Fruit fly (Drosophila melanogaster): ENCODE measurements around the gene orb2.

The orb2 gene

dm6 chr3L:8912332-8912731 lies 41.9 kb downstream of the orb2 start, which contains the start of the genes Tsp66E and mfr (continued):
- TF ChIP-seq Dref (GFP tag; IDR thresholded peaks at IDR 0.05): no peak
- TF ChIP-seq Hmr (GFP tag; optimal IDR thresholded peaks at IDR 0.05): peak; percentile 31
- peak; percentile 75 for TF ChIP-seq CG5180 (GFP tag; optimal IDR thresholded peaks at IDR 0.05)
- TF ChIP-seq CG15601 (tag; optimal IDR thresholded peaks at IDR 0.05): no peak
- no peak for TF ChIP-seq CG1647 (GFP tag; optimal IDR thresholded peaks at IDR 0.05)
- TF ChIP-seq CG14441 (GFP tag; IDR thresholded peaks at IDR 0.05): no peak
- TF ChIP-seq E2f1 (GFP tag; IDR thresholded peaks at IDR 0.05): no peak
- TF ChIP-seq Dp (GFP tag; optimal IDR thresholded peaks at IDR 0.05): peak; percentile 3
- peak; percentile 24 for TF ChIP-seq CG6765 (GFP tag; optimal IDR thresholded peaks at IDR 0.05)
- no peak for TF ChIP-seq fd96Cb (tag; optimal IDR thresholded peaks at IDR 0.05)
- TF ChIP-seq CG4820 (GFP tag; optimal IDR thresholded peaks at IDR 0.05): no peak
- TF ChIP-seq CG34376 (GFP tag; optimal IDR thresholded peaks at IDR 0.05): peak; percentile 21
- no peak for TF ChIP-seq CG32767 (GFP tag; IDR thresholded peaks at IDR 0.05)
- TF ChIP-seq CG3847 (GFP tag; IDR thresholded peaks at IDR 0.05): no peak
- no peak for TF ChIP-seq tgo (GFP tag; IDR thresholded peaks at IDR 0.05)
- peak; percentile 56 for TF ChIP-seq CG12071 (GFP tag; optimal IDR thresholded peaks at IDR 0.05)
- no peak for TF ChIP-seq CG2116 (GFP tag; optimal IDR thresholded peaks at IDR 0.05)
- no peak; the same call in 2 of the 3 replicates for TF ChIP-seq knrl (GFP tag; IDR thresholded peaks at IDR 0.05; ENCODE audit: partially characterized antibody)
- no peak for TF ChIP-seq Ada2b (GFP tag; IDR thresholded peaks at IDR 0.05)
- no peak for TF ChIP-seq kni (GFP tag; optimal IDR thresholded peaks at IDR 0.05)
- peak; percentile 38; the same call in 1 of the 2 replicates for TF ChIP-seq seq (GFP tag; IDR thresholded peaks at IDR 0.05)
- peak; percentile 26; the same call in 1 of the 2 replicates for TF ChIP-seq slbo (GFP tag; IDR thresholded peaks at IDR 0.05)
- TF ChIP-seq yki (optimal IDR thresholded peaks at IDR 0.05): no peak
- TF ChIP-seq tll (GFP tag; optimal IDR thresholded peaks at IDR 0.05): no peak
- TF ChIP-seq pfk (GFP tag; optimal IDR thresholded peaks at IDR 0.05): no peak
- TF ChIP-seq CG32532 (GFP tag; IDR thresholded peaks at IDR 0.05): peak; percentile 42; the same call in 1 of the 2 replicates
- TF ChIP-seq CG9876 (GFP tag; optimal IDR thresholded peaks at IDR 0.05): no peak
- no peak; the same call in 1 of the 2 replicates for TF ChIP-seq vvl (GFP tag; IDR thresholded peaks at IDR 0.05)
- TF ChIP-seq otp (GFP tag; IDR thresholded peaks at IDR 0.05): no peak
- no peak for TF ChIP-seq CG11398 (GFP tag; optimal IDR thresholded peaks at IDR 0.05)
- peak; percentile 52; the same call in 1 of the 2 replicates for TF ChIP-seq rib (GFP tag; IDR thresholded peaks at IDR 0.05)
- TF ChIP-seq org-1 (GFP tag; optimal IDR thresholded peaks at IDR 0.05): no peak
- TF ChIP-seq CG9437 (GFP tag; optimal IDR thresholded peaks at IDR 0.05): no peak
- TF ChIP-seq bowl (GFP tag; IDR thresholded peaks at IDR 0.05): 0 out of 2 replicates have a peak, but pooled peaks have one; percentile 33
- no peak for TF ChIP-seq Awh (GFP tag; IDR thresholded peaks at IDR 0.05)
- TF ChIP-seq CG4617 (GFP tag; optimal IDR thresholded peaks at IDR 0.05; ENCODE audit: borderline replicate concordance): no peak
- TF ChIP-seq CG7745 (tag; optimal IDR thresholded peaks at IDR 0.05): no peak
- TF ChIP-seq unc-4 (GFP tag; IDR thresholded peaks at IDR 0.05; ENCODE audit: partially characterized antibody): peak; percentile 34
- no peak for TF ChIP-seq CG12155 (GFP tag; optimal IDR thresholded peaks at IDR 0.05)
- no peak for TF ChIP-seq Hr78 (GFP tag; optimal IDR thresholded peaks at IDR 0.05)
- TF ChIP-seq CG17568 (GFP tag; optimal IDR thresholded peaks at IDR 0.05): no peak
- TF ChIP-seq z (GFP tag; IDR thresholded peaks at IDR 0.05): peak; percentile 89
- TF ChIP-seq CG32772 (GFP tag; IDR thresholded peaks at IDR 0.05): no peak
- TF ChIP-seq zen2 (GFP tag; IDR thresholded peaks at IDR 0.05; ENCODE audit: partially characterized antibody): peak; percentile 46; the same call in 1 of the 3 replicates
- no peak for TF ChIP-seq sug (tag; optimal IDR thresholded peaks at IDR 0.05)
- TF ChIP-seq CG12769 (tag; optimal IDR thresholded peaks at IDR 0.05): peak; percentile 93
- TF ChIP-seq CG12391 (tag; optimal IDR thresholded peaks at IDR 0.05): no peak
- no peak; the same call in 1 of the 2 replicates for TF ChIP-seq CG31224 (GFP tag; IDR thresholded peaks at IDR 0.05)
- TF ChIP-seq CG10959 (GFP tag; IDR thresholded peaks at IDR 0.05): no peak
- no peak; the same call in 1 of the 2 replicates for TF ChIP-seq inv (GFP tag; IDR thresholded peaks at IDR 0.05; ENCODE audit: partially characterized antibody)

All from whole organism, embryonic.